Fruit fly (Drosophila melanogaster): ENCODE results near the gene CG1239.

The CG1239 gene

DNA sequence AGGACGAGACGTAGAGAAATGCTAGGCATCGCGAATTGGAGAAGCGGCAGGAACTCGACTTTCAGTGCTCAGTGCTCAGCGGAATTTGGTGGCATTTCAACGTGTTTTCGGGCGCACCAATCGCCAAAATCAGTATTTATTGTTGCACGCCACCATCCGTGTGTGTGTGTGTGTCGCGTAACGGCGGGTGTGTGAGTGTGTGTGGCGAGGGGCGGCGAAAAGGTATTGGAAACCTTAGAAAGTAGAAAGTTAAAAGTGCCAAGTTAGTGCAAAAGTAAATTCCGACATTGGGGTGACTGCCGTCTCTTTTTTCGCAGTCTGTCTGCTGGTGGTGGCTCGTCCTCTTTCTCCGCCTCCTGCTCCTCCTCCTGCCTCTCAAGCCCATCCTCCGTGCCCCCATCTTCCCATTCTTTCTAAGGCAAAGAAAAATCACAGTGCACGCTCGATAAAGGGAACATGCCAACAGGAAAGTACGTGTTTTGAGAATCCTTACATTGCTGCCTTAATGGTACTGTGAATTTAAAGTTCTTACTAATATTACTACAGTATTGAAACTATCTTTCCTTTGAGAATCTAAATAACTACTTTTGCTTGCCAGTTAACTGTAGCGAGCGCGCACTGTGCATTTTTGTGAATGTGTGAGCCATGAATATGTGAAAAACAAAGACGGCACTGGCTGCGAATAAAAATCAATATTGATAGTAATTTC lies 47.1 kb upstream of the CG1239 start (continued):
- peak; percentile 59 for TF ChIP-seq HHEX (GFP tag; optimal IDR thresholded peaks at IDR 0.05)
- no peak for TF ChIP-seq knrl (GFP tag; IDR thresholded peaks at IDR 0.05; ENCODE audit: partially characterized antibody)
- no peak for TF ChIP-seq pzg (GFP tag; optimal IDR thresholded peaks at IDR 0.05)
- no peak for TF ChIP-seq rib (GFP tag; IDR thresholded peaks at IDR 0.05)
- no peak for TF ChIP-seq CG33557 (GFP tag; optimal IDR thresholded peaks at IDR 0.05)
- TF ChIP-seq CG8944 (GFP tag; optimal IDR thresholded peaks at IDR 0.05) = peak; percentile 34
- no peak for TF ChIP-seq CG4282 (GFP tag; optimal IDR thresholded peaks at IDR 0.05)
- TF ChIP-seq wek (GFP tag; optimal IDR thresholded peaks at IDR 0.05) = no peak
- TF ChIP-seq Elba2 (GFP tag; optimal IDR thresholded peaks at IDR 0.05) = no peak
- TF ChIP-seq ab (GFP tag; optimal IDR thresholded peaks at IDR 0.05) = no peak
- peak; percentile 57 for TF ChIP-seq CG7556 (GFP tag; optimal IDR thresholded peaks at IDR 0.05)
- TF ChIP-seq bowl (GFP tag; IDR thresholded peaks at IDR 0.05) = no peak
- TF ChIP-seq tgo (GFP tag; IDR thresholded peaks at IDR 0.05) = peak; percentile 56; the same call in 2 of the 3 replicates
- TF ChIP-seq al (GFP tag; IDR thresholded peaks at IDR 0.05) = no peak
- TF ChIP-seq org-1 (GFP tag; optimal IDR thresholded peaks at IDR 0.05) = no peak
- no peak for TF ChIP-seq cato (GFP tag; optimal IDR thresholded peaks at IDR 0.05; ENCODE audit: borderline replicate concordance)
- peak; percentile 26 for TF ChIP-seq D19B (GFP tag; optimal IDR thresholded peaks at IDR 0.05)
- no peak for TF ChIP-seq CG13775 (GFP tag; optimal IDR thresholded peaks at IDR 0.05)
- TF ChIP-seq Doc3 (GFP tag; IDR thresholded peaks at IDR 0.05; ENCODE audit: partially characterized antibody) = no peak
- TF ChIP-seq CG16813 (GFP tag; IDR thresholded peaks at IDR 0.05; ENCODE audit: partially characterized antibody) = no peak
- no peak for TF ChIP-seq Myb (GFP tag; optimal IDR thresholded peaks at IDR 0.05)
- TF ChIP-seq CG12659 (GFP tag; optimal IDR thresholded peaks at IDR 0.05) = peak; percentile 34
- TF ChIP-seq CoRest (tag; optimal IDR thresholded peaks at IDR 0.05) = peak; percentile 49
- TF ChIP-seq dm (GFP tag; optimal IDR thresholded peaks at IDR 0.05) = peak; percentile 16
- TF ChIP-seq CG7745 (tag; optimal IDR thresholded peaks at IDR 0.05) = no peak
- no peak for TF ChIP-seq zfh2 (GFP tag; optimal IDR thresholded peaks at IDR 0.05)
- TF ChIP-seq HLHmδ (GFP tag; optimal IDR thresholded peaks at IDR 0.05) = no peak
- TF ChIP-seq CG14050 (GFP tag; IDR thresholded peaks at IDR 0.05) = peak; percentile 36; the same call in 1 of the 3 replicates
- no peak for TF ChIP-seq CG5953 (GFP tag; IDR thresholded peaks at IDR 0.05)
- TF ChIP-seq fd96Cb (tag; optimal IDR thresholded peaks at IDR 0.05) = peak; percentile 58
- TF ChIP-seq CG6791 (GFP tag; IDR thresholded peaks at IDR 0.05; ENCODE audit: partially characterized antibody) = no peak
- TF ChIP-seq seq (GFP tag; IDR thresholded peaks at IDR 0.05) = 0 out of 2 replicates have a peak, but pooled peaks have one; percentile 5
- TF ChIP-seq CG43689 (GFP tag; IDR thresholded peaks at IDR 0.05) = no peak
- 0 out of 3 replicates have a peak, but pooled peaks have one; percentile 30 for TF ChIP-seq ci (GFP tag; IDR thresholded peaks at IDR 0.05)
- no peak for TF ChIP-seq insv (GFP tag; optimal IDR thresholded peaks at IDR 0.05)
- peak; percentile 77 for TF ChIP-seq nerfin-1 (tag; optimal IDR thresholded peaks at IDR 0.05)
- no peak for TF ChIP-seq ewg (GFP tag; optimal IDR thresholded peaks at IDR 0.05)
- no peak for TF ChIP-seq trem (tag; optimal IDR thresholded peaks at IDR 0.05)
- no peak for TF ChIP-seq sr (GFP tag; IDR thresholded peaks at IDR 0.05)
- no peak for TF ChIP-seq Hey (tag; optimal IDR thresholded peaks at IDR 0.05)
- no peak for TF ChIP-seq CG8290 (GFP tag; optimal IDR thresholded peaks at IDR 0.05)
- TF ChIP-seq CG8290 (tag; optimal IDR thresholded peaks at IDR 0.05) = peak in 1 of 2 experiments; percentile 74
- TF ChIP-seq aop (GFP tag; IDR thresholded peaks at IDR 0.05) = no peak
- no peak; the same call in 1 of the 2 replicates for TF ChIP-seq crol (GFP tag; IDR thresholded peaks at IDR 0.05)
- no peak for TF ChIP-seq pfk (GFP tag; optimal IDR thresholded peaks at IDR 0.05)
- peak; percentile 27 for TF ChIP-seq CG16815 (GFP tag; optimal IDR thresholded peaks at IDR 0.05)
- no peak for TF ChIP-seq h (optimal IDR thresholded peaks at IDR 0.05)
- no peak for TF ChIP-seq CG1832 (GFP tag; optimal IDR thresholded peaks at IDR 0.05)
- TF ChIP-seq her (GFP tag; optimal IDR thresholded peaks at IDR 0.05) = peak; percentile 6
- TF ChIP-seq odd (GFP tag; optimal IDR thresholded peaks at IDR 0.05) = no peak
